Fruit fly (Drosophila melanogaster) whole organism, embryonic: ENCODE measurements around the gene CG5608.

Experiments
- Abd-B ChIP-seq: fragments of 200-800 bp; sonication (Bioruptor generic); optimal IDR thresholded peaks from 2 replicates; lab custom pipeline; 2018; ENCODE audit warnings: missing biosample characterization, mild to moderate bottlenecking, missing genetic modification characterization, moderate library complexity
- Ada2b ChIP-seq: fragments of 200-800 bp; sonication (Bioruptor generic); IDR thresholded peaks from 2 replicates; pipeline ENCODE4 v1.3.6; 2022; ENCODE audit warnings: missing biosample characterization, missing genetic modification characterization
- Asciz ChIP-seq: fragments of 200-800 bp; sonication (Bioruptor generic); optimal IDR thresholded peaks from 2 replicates; lab custom pipeline; 2017; ENCODE audit warnings: missing biosample characterization, mild to moderate bottlenecking, missing genetic modification characterization, missing genetic modification reagents
- B-H1 ChIP-seq: fragments of 200-800 bp; sonication (Bioruptor generic); IDR thresholded peaks from 3 replicates; pipeline ENCODE4 v1.3.6; 2022; ENCODE audit warnings: missing biosample characterization, missing genetic modification characterization
- C15 ChIP-seq: fragments of 200-800 bp; sonication (Bioruptor generic); IDR thresholded peaks from 3 replicates; pipeline ENCODE4 v1.3.6; 2022; ENCODE audit warnings: missing biosample characterization, missing genetic modification characterization
- CG10147 ChIP-seq: fragments of 200-800 bp; sonication (Bioruptor generic); optimal IDR thresholded peaks from 2 replicates; lab custom pipeline; 2019; ENCODE audit warnings: missing biosample characterization, mild to moderate bottlenecking, missing genetic modification characterization, moderate library complexity
- CG11247 ChIP-seq: fragments of 200-800 bp; sonication (Bioruptor generic); IDR thresholded peaks from 2 replicates; pipeline ENCODE4 v1.3.6; 2022; ENCODE audit warnings: missing biosample characterization, missing genetic modification characterization
- CG11456 ChIP-seq: fragments of 200-800 bp; sonication (Bioruptor generic); IDR thresholded peaks from 3 replicates; pipeline ENCODE4 v1.3.6; 2022; ENCODE audit warnings: missing biosample characterization, missing genetic modification characterization
- CG12942 ChIP-seq: fragments of 200-800 bp; sonication (Bioruptor generic); optimal IDR thresholded peaks from 3 replicates; lab custom pipeline; 2016; ENCODE audit warnings: missing biosample characterization, missing genetic modification characterization
- CG14710 ChIP-seq: fragments of 200-800 bp; sonication (Bioruptor generic); optimal IDR thresholded peaks from 3 replicates; lab custom pipeline; 2019; ENCODE audit warnings: missing biosample characterization, mild to moderate bottlenecking, missing genetic modification characterization, moderate library complexity
- CG15073 ChIP-seq: fragments of 200-800 bp; sonication (Bioruptor generic); optimal IDR thresholded peaks from 2 replicates; lab custom pipeline; 2016; ENCODE audit warnings: missing biosample characterization, missing genetic modification characterization
- CG15601 ChIP-seq: fragments of 200-800 bp; sonication (Bioruptor generic); optimal IDR thresholded peaks from 3 replicates; lab custom pipeline; 2019; ENCODE audit warnings: missing biosample characterization, mild to moderate bottlenecking, missing genetic modification characterization, moderate library complexity
- CG1792 ChIP-seq: fragments of 200-800 bp; sonication (Bioruptor generic); optimal IDR thresholded peaks from 2 replicates; lab custom pipeline; 2016; ENCODE audit warnings: missing biosample characterization, missing genetic modification characterization
- CG32767 ChIP-seq: fragments of 200-800 bp; sonication (Bioruptor generic); IDR thresholded peaks from 2 replicates; pipeline ENCODE4 v1.3.6; 2022; ENCODE audit warnings: missing biosample characterization, missing genetic modification characterization
- CG3407 ChIP-seq: fragments of 200-800 bp; sonication (Bioruptor generic); optimal IDR thresholded peaks from 2 replicates; lab custom pipeline; 2018; ENCODE audit warnings: missing biosample characterization, mild to moderate bottlenecking, missing genetic modification characterization
- CG3847 ChIP-seq: fragments of 200-800 bp; sonication (Bioruptor generic); IDR thresholded peaks from 2 replicates; pipeline ENCODE4 v1.3.6; 2022; ENCODE audit warnings: missing biosample characterization, missing genetic modification characterization
- CG3995 ChIP-seq: fragments of 200-800 bp; sonication (Bioruptor generic); optimal IDR thresholded peaks from 3 replicates; lab custom pipeline; 2016; ENCODE audit warnings: missing biosample characterization, missing genetic modification characterization
- CG5245 ChIP-seq: fragments of 200-800 bp; sonication (Bioruptor generic); optimal IDR thresholded peaks from 3 replicates; lab custom pipeline; 2016; ENCODE audit warnings: missing biosample characterization, missing genetic modification characterization
- CG7357 ChIP-seq: fragments of 200-800 bp; sonication (Bioruptor generic); IDR thresholded peaks from 3 replicates; pipeline ENCODE4 v1.3.6; 2022; ENCODE audit warnings: missing biosample characterization, missing genetic modification characterization
- CG8281 ChIP-seq: fragments of 200-800 bp; sonication (Bioruptor generic); optimal IDR thresholded peaks from 2 replicates; lab custom pipeline; 2018; ENCODE audit warnings: missing biosample characterization, mild to moderate bottlenecking, missing genetic modification characterization, moderate library complexity
- Dip2 ChIP-seq: fragments of 200-800 bp; sonication (Bioruptor generic); IDR thresholded peaks from 2 replicates; pipeline ENCODE4 v1.3.6; 2022; ENCODE audit warnings: missing biosample characterization, missing genetic modification characterization
- HHEX ChIP-seq: fragments of 200-800 bp; sonication (Bioruptor generic); optimal IDR thresholded peaks from 3 replicates; lab custom pipeline; 2017; ENCODE audit warnings: missing biosample characterization, mild to moderate bottlenecking, missing genetic modification characterization, missing genetic modification reagents
- MESR4 ChIP-seq: fragments of 200-800 bp; sonication (Bioruptor generic); optimal IDR thresholded peaks from 2 replicates; lab custom pipeline; 2018; ENCODE audit warnings: missing biosample characterization, mild to moderate bottlenecking, missing genetic modification characterization, moderate library complexity
- Mes4 ChIP-seq: fragments of 200-800 bp; sonication (Bioruptor generic); optimal IDR thresholded peaks from 2 replicates; lab custom pipeline; 2016; ENCODE audit warnings: missing biosample characterization, missing genetic modification characterization
- Sox100B ChIP-seq: fragments of 200-800 bp; sonication (Bioruptor generic); optimal IDR thresholded peaks from 3 replicates; lab custom pipeline; 2018; ENCODE audit warnings: missing biosample characterization, mild to moderate bottlenecking, missing genetic modification characterization
- Spps ChIP-seq: fragments of 200-800 bp; sonication (Bioruptor generic); optimal IDR thresholded peaks from 2 replicates; lab custom pipeline; 2018; ENCODE audit warnings: missing biosample characterization, mild to moderate bottlenecking, missing genetic modification characterization
- Taf1 ChIP-seq: fragments of 200-800 bp; sonication (Bioruptor generic); IDR thresholded peaks from 2 replicates; pipeline ENCODE4 v1.3.6; 2022; ENCODE audit warnings: missing biosample characterization, missing genetic modification characterization
- YL-1 ChIP-seq: fragments of 200-800 bp; sonication (Bioruptor generic); optimal IDR thresholded peaks from 3 replicates; lab custom pipeline; 2017; ENCODE audit warnings: missing biosample characterization, mild to moderate bottlenecking, missing genetic modification characterization
- ap ChIP-seq: fragments of 200-800 bp; sonication (Bioruptor generic); IDR thresholded peaks from 2 replicates; pipeline ENCODE4 v1.3.6; 2022; ENCODE audit warnings: missing biosample characterization, missing genetic modification characterization
- ase ChIP-seq: fragments of 200-800 bp; sonication (Bioruptor generic); IDR thresholded peaks from 3 replicates; pipeline ENCODE4 v1.3.6; 2022; ENCODE audit warnings: missing biosample characterization, missing genetic modification characterization
- cas ChIP-seq: fragments of 200-800 bp; sonication (Bioruptor generic); IDR thresholded peaks from 2 replicates; pipeline ENCODE4 v1.3.6; 2022; ENCODE audit warnings: missing biosample characterization, missing genetic modification characterization
- corto ChIP-seq: fragments of 200-800 bp; sonication (Bioruptor generic); optimal IDR thresholded peaks from 2 replicates; lab custom pipeline; 2016; ENCODE audit warnings: missing biosample characterization, mild to moderate bottlenecking, missing genetic modification characterization, moderate library complexity
- crc ChIP-seq: fragments of 200-800 bp; sonication (Bioruptor generic); optimal IDR thresholded peaks from 2 replicates; lab custom pipeline; 2016; ENCODE audit warnings: missing biosample characterization, missing genetic modification characterization
- crol ChIP-seq: fragments of 200-800 bp; sonication (Bioruptor generic); IDR thresholded peaks from 2 replicates; pipeline ENCODE4 v1.3.6; 2022; ENCODE audit warnings: missing biosample characterization, missing genetic modification characterization
- cwo ChIP-seq: fragments of 200-800 bp; sonication (Bioruptor generic); optimal IDR thresholded peaks from 3 replicates; lab custom pipeline; 2017; ENCODE audit warnings: missing biosample characterization, missing genetic modification characterization, mild to moderate bottlenecking, moderate library complexity, missing genetic modification reagents
- da ChIP-seq: fragments of 200-800 bp; sonication (Bioruptor generic); optimal IDR thresholded peaks from 2 replicates; lab custom pipeline; 2016; ENCODE audit warnings: missing biosample characterization, missing genetic modification characterization
- dm ChIP-seq: fragments of 200-800 bp; sonication (Bioruptor generic); optimal IDR thresholded peaks from 3 replicates; lab custom pipeline; 2016; ENCODE audit warnings: missing biosample characterization, missing genetic modification characterization
- dysf ChIP-seq: fragments of 200-800 bp; sonication (Bioruptor generic); IDR thresholded peaks from 3 replicates; pipeline ENCODE4 v1.3.6; 2022; ENCODE audit warnings: missing biosample characterization, missing genetic modification characterization
- esg ChIP-seq: fragments of 200-800 bp; sonication (Bioruptor generic); conservative IDR thresholded peaks from 2 replicates; pipeline ENCODE4 v1.3.6; 2022; ENCODE audit warnings: missing biosample characterization, missing genetic modification characterization
- gro ChIP-seq: fragments of 200-800 bp; sonication (Bioruptor generic); optimal IDR thresholded peaks from 2 replicates; lab custom pipeline; 2016; ENCODE audit warnings: missing biosample characterization, missing genetic modification characterization
- hth ChIP-seq: fragments of >200 bp; optimal IDR thresholded peaks from 2 replicates; lab custom pipeline; 2017; ENCODE audit warnings: inconsistent platforms
- ken ChIP-seq: fragments of 200-800 bp; sonication (Bioruptor generic); IDR thresholded peaks from 3 replicates; pipeline ENCODE4 v1.3.6; 2022; ENCODE audit warnings: missing biosample characterization, missing genetic modification characterization
- p53 ChIP-seq: fragments of 200-800 bp; sonication (Bioruptor generic); optimal IDR thresholded peaks from 2 replicates; lab custom pipeline; 2016; ENCODE audit warnings: missing biosample characterization, missing genetic modification characterization
- pho ChIP-seq: fragments of 200-800 bp; sonication (Bioruptor generic); optimal IDR thresholded peaks from 2 replicates; lab custom pipeline; 2016; ENCODE audit warnings: missing biosample characterization, missing genetic modification characterization
- ro ChIP-seq: fragments of 200-800 bp; sonication (Bioruptor generic); IDR thresholded peaks from 2 replicates; pipeline ENCODE4 v1.3.6; 2022; ENCODE audit warnings: missing biosample characterization, missing genetic modification characterization
- row ChIP-seq: fragments of 200-800 bp; sonication (Bioruptor generic); IDR thresholded peaks from 3 replicates; pipeline ENCODE4 v1.3.6; 2022; ENCODE audit warnings: missing biosample characterization, missing genetic modification characterization
- sqz ChIP-seq: fragments of 200-800 bp; sonication (Bioruptor generic); optimal IDR thresholded peaks from 3 replicates; lab custom pipeline; 2018; ENCODE audit warnings: missing biosample characterization, mild to moderate bottlenecking, missing genetic modification characterization
- sr ChIP-seq: fragments of 200-800 bp; sonication (Bioruptor generic); IDR thresholded peaks from 3 replicates; pipeline ENCODE4 v1.3.6; 2022; ENCODE audit warnings: missing biosample characterization, missing genetic modification characterization
- stc ChIP-seq: fragments of 200-800 bp; sonication (Bioruptor generic); IDR thresholded peaks from 2 replicates; pipeline ENCODE4 v1.3.6; 2022; ENCODE audit warnings: missing biosample characterization, missing genetic modification characterization
- tna ChIP-seq: fragments of 200-800 bp; sonication (Bioruptor generic); IDR thresholded peaks from 2 replicates; pipeline ENCODE4 v1.3.6; 2022; ENCODE audit warnings: missing biosample characterization, missing genetic modification characterization; ENCODE audit not compliant: partially characterized antibody
- toy ChIP-seq: fragments of 200-800 bp; sonication (Bioruptor generic); IDR thresholded peaks from 2 replicates; pipeline ENCODE4 v1.3.6; 2022; ENCODE audit warnings: missing biosample characterization, missing genetic modification characterization
- z ChIP-seq: fragments of 200-800 bp; sonication (Bioruptor generic); IDR thresholded peaks from 3 replicates; pipeline ENCODE4 v1.3.6; 2022; ENCODE audit warnings: missing biosample characterization, missing genetic modification characterization
- zen ChIP-seq: fragments of 200-800 bp; sonication (Bioruptor generic); optimal IDR thresholded peaks from 3 replicates; lab custom pipeline; 2018; ENCODE audit warnings: missing biosample characterization, mild to moderate bottlenecking, missing genetic modification characterization, moderate library complexity
- zen2 ChIP-seq: fragments of 200-800 bp; sonication (Bioruptor generic); IDR thresholded peaks from 3 replicates; pipeline ENCODE4 v1.3.6; 2022; ENCODE audit warnings: missing biosample characterization, missing genetic modification characterization; ENCODE audit not compliant: partially characterized antibody

The CG5608 gene

DNA sequence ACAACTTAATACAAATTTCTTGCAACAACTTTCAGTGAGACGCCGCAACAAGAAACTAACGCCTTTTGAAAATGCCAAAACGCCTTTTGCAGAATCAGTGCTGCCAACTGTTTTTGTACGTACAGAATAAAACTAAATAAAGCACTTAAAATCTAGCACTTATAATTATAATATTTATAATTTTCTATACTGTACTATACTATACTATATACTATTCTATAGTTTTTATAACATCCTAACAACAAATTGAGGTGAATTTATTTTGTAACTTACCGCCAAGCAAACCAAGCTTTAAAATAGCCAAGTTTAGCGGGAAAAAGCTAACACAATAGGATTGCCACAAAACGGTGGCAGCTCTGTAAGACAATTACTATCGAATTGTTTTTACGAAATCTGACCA is 31.3 kb downstream of the CG5608 start, which contains the start of the genes Aos1 and Srlp (continued):
- TF ChIP-seq z (no peak), crc (GFP tag; lab: Kevin White, UChicago) (no peak), CG3847 (GFP tag; lab: Robert Waterston, UW) (peak; percentile 55; the same call in 1 of the 2 replicates), gro (GFP tag; lab: Kevin White, UChicago) (no peak), Asciz (no peak), CG5245 (GFP tag; lab: Kevin White, UChicago) (peak; percentile 63), CG15601 (tag; lab: Kevin White, UChicago) (peak; percentile 58), CG1792 (no peak), ase (GFP tag; lab: Robert Waterston, UW) (no peak), toy (GFP tag; lab: Robert Waterston, UW) (no peak), CG3995 (GFP tag; lab: Kevin White, UChicago) (no peak), Taf1 (GFP tag; lab: Robert Waterston, UW) (no peak), row (GFP tag; lab: Robert Waterston, UW) (peak; percentile 88), CG12942 (GFP tag; lab: Kevin White, UChicago) (peak; percentile 52), MESR4 (GFP tag; lab: Kevin White, UChicago) (no peak), CG7357 (GFP tag; lab: Robert Waterston, UW) (no peak), cas (no peak), CG3407 (GFP tag; lab: Kevin White, UChicago) (no peak), zen (tag; lab: Kevin White, UChicago) (peak; percentile 63), C15 (GFP tag; lab: Robert Waterston, UW) (no peak), CG14710 (tag; lab: Kevin White, UChicago) (peak; percentile 86), esg (no peak), CG32767 (GFP tag; lab: Robert Waterston, UW) (no peak), sr (GFP tag; lab: Robert Waterston, UW) (no peak), Mes4 (no peak), ap (GFP tag; lab: Robert Waterston, UW) (no peak), Ada2b (GFP tag; lab: Robert Waterston, UW) (no peak), YL-1 (GFP tag; lab: Kevin White, UChicago) (peak; percentile 63), dm (GFP tag; lab: Kevin White, UChicago) (no peak), Abd-B (peak; percentile 62), tna (no peak), p53 (GFP tag; lab: Kevin White, UChicago) (no peak), Sox100B (GFP tag; lab: Kevin White, UChicago) (no peak), CG11247 (GFP tag; lab: Robert Waterston, UW) (no peak), B-H1 (no peak), CG10147 (GFP tag; lab: Kevin White, UChicago) (peak; percentile 62), ken (GFP tag; lab: Robert Waterston, UW) (no peak), zen2 (GFP tag; lab: Robert Waterston, UW) (no peak), stc (GFP tag; lab: Robert Waterston, UW) (no peak), crol (GFP tag; lab: Robert Waterston, UW) (no peak), Dip2 (GFP tag; lab: Robert Waterston, UW) (no peak), sqz (GFP tag; lab: Kevin White, UChicago) (no peak), da (GFP tag; lab: Kevin White, UChicago) (no peak), pho (GFP tag; lab: Kevin White, UChicago) (no peak), cwo (GFP tag; lab: Kevin White, UChicago) (no peak), corto (GFP tag; lab: Kevin White, UChicago) (no peak), hth (lab: Kevin White, UChicago) (no peak), dysf (GFP tag; lab: Robert Waterston, UW) (no peak; the same call in 2 of the 3 replicates), ro (GFP tag; lab: Robert Waterston, UW) (no peak), HHEX (GFP tag; lab: Kevin White, UChicago) (peak; percentile 17), CG8281 (tag; lab: Kevin White, UChicago) (no peak), CG15073 (GFP tag; lab: Kevin White, UChicago) (no peak), CG11456 (no peak), Spps (tag; lab: Kevin White, UChicago) (no peak)
